Fruit fly (Drosophila melanogaster) whole organism, embryonic: Measurements from ENCODE around the gene CG3040.

ENCODE experiments used
- dmrt99B ChIP-seq: fragments of 200-800 bp; sonication (Bioruptor generic); optimal IDR thresholded peaks from 2 replicates; lab custom pipeline; 2018; ENCODE audit warnings: missing biosample characterization, mild to moderate bottlenecking, missing genetic modification characterization, moderate library complexity
- peb ChIP-seq: fragments of 200-800 bp; sonication (Bioruptor generic); IDR thresholded peaks from 2 replicates; pipeline ENCODE4 v1.3.6; 2022; ENCODE audit warnings: missing biosample characterization, missing genetic modification characterization

dm6 chrX:6998492-6998852, 25.3 kb upstream of the CG3040 start, which contains the start of gene Inx2:
- TF ChIP-seq peb (no peak), dmrt99B (no peak)
